Worm (Caenorhabditis elegans) whole organism, L1 larva: ENCODE results near the gene sru-7.

Experiments used
- C34B4.2 ChIP-seq: sonication (generic microtip); optimal IDR thresholded peaks from 2 replicates; lab custom pipeline; 2017; ENCODE audit warnings: mild to moderate bottlenecking, missing genetic modification characterization, missing compliant biosample characterization
- nhr-11 ChIP-seq: fragments of 150-350 bp; optimal IDR thresholded peaks from 2 replicates; lab custom pipeline; 2014; ENCODE audit warnings: missing biosample characterization, missing genetic modification characterization

DNA sequence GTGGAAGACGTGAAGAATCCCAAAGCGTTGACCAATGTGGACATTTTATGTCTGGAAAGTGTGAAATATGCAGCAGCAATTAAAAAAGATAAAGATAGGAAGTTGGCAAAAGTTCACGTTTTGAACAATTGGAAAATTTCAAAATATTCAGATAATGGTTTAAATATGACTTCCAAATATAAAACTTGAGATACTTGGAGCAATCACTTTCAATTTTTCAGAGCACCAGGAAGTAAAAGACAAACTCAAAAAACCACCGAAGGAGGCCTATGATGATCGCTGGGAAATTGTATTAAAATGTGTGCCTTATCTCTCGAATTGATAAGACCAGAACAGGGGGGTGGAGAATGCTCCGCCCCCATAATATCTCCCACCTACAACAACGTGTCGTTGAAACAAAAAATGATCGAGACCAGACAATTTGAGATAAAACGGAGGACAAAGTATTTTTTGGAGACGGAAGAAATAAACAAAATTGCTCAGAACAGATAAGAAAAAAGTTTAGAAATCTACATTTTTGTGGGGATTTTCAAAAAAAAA, 40.6 kb upstream of the sru-7 start, which contains the start of gene eppl-1:
- TF ChIP-seq C34B4.2, result no peak
- TF ChIP-seq nhr-11 (tag; lab: Kevin White, UChicago), result no peak
